Comparison of ENCODE assay signal across 1 fruit fly cellular context in genomic region chr3L:18801194-18801695, dm6.
A peak's percentile ranks its signal among the peaks of the same experiment; 100 is the strongest.
TF ChIP-seq lines count a peak whose summit lies in the region.

Gene ftz-f1 (minus strand): TSS chr3L:18801309.

TF ChIP-seq in whole organism, embryonic, 481 proteins besides CTCF, POLR2A, EP300 and RAD21 (continued from another document and continues in another):
- no peak for TF ChIP-seq pan (optimal IDR thresholded peaks at IDR 0.05; lab: Kevin White, UChicago)
- TF ChIP-seq pan (GFP tag; optimal IDR thresholded peaks at IDR 0.05 in 1 of 2, IDR thresholded peaks at IDR 0.05 in 1 of 2) = peak in 1 of 2 experiments; percentile 51
- TF ChIP-seq CG4707 (GFP tag; optimal IDR thresholded peaks at IDR 0.05; lab: Kevin White, UChicago) = peak; percentile 4
- TF ChIP-seq Ets65A (GFP tag; lab: Kevin White, UChicago) = peak; percentile 38
- peak; percentile 36 for TF ChIP-seq sqz (GFP tag; optimal IDR thresholded peaks at IDR 0.05; lab: Kevin White, UChicago)
- TF ChIP-seq Optix (GFP tag; IDR thresholded peaks at IDR 0.05; lab: Robert Waterston, UW) = 0 out of 3 replicates have a peak, but pooled peaks have one; percentile 32
- TF ChIP-seq CG30403 (GFP tag; optimal IDR thresholded peaks at IDR 0.05; lab: Kevin White, UChicago) = peak; percentile 3
- peak in 1 of 2 experiments; percentile 58 for TF ChIP-seq Trl (optimal IDR thresholded peaks at IDR 0.05; lab: Kevin White, UChicago)
- TF ChIP-seq Trl (GFP tag; optimal IDR thresholded peaks at IDR 0.05; lab: Kevin White, UChicago) = no peak
- peak; percentile 71 for TF ChIP-seq Fer1 (GFP tag; optimal IDR thresholded peaks at IDR 0.05; lab: Kevin White, UChicago)
- peak; percentile 70 for TF ChIP-seq CrebB (tag; optimal IDR thresholded peaks at IDR 0.05; lab: Kevin White, UChicago)
- peak; percentile 100 for TF ChIP-seq E2f2 (GFP tag; IDR thresholded peaks at IDR 0.05; lab: Robert Waterston, UW)
- TF ChIP-seq HLHmδ (GFP tag; optimal IDR thresholded peaks at IDR 0.05; lab: Kevin White, UChicago) = peak; percentile 31
- peak; percentile 68 for TF ChIP-seq Sry-δ (GFP tag; optimal IDR thresholded peaks at IDR 0.05; lab: Kevin White, UChicago)
- peak; percentile 93 for TF ChIP-seq CG13287 (GFP tag; IDR thresholded peaks at IDR 0.05; lab: Robert Waterston, UW; ENCODE audit: partially characterized antibody)
- TF ChIP-seq CG6854 (GFP tag; optimal IDR thresholded peaks at IDR 0.05; lab: Kevin White, UChicago) = no peak
- peak; percentile 92 for TF ChIP-seq BEAF-32 (GFP tag; optimal IDR thresholded peaks at IDR 0.05; lab: Kevin White, UChicago)
- peak; percentile 44 for TF ChIP-seq maf-S (GFP tag; optimal IDR thresholded peaks at IDR 0.05; lab: Kevin White, UChicago)
- TF ChIP-seq CG15479 (GFP tag; optimal IDR thresholded peaks at IDR 0.05; lab: Kevin White, UChicago) = no peak
- peak; percentile 100 for TF ChIP-seq ftz-f1 (GFP tag; optimal IDR thresholded peaks at IDR 0.05; lab: Kevin White, UChicago)
- TF ChIP-seq cg (GFP tag; optimal IDR thresholded peaks at IDR 0.05; lab: Kevin White, UChicago) = peak; percentile 89
- peak; percentile 38 for TF ChIP-seq trem (tag; optimal IDR thresholded peaks at IDR 0.05; lab: Kevin White, UChicago)
- TF ChIP-seq amos (GFP tag; IDR thresholded peaks at IDR 0.05; lab: Robert Waterston, UW; ENCODE audit: partially characterized antibody) = peak; percentile 93; the same call in 1 of the 2 replicates
- TF ChIP-seq CG1832 (GFP tag; optimal IDR thresholded peaks at IDR 0.05; lab: Kevin White, UChicago) = peak; percentile 84
- peak in 1 of 2 experiments; percentile 26 for TF ChIP-seq crp (GFP tag; optimal IDR thresholded peaks at IDR 0.05; lab: Kevin White, UChicago)
- TF ChIP-seq Meics (GFP tag; optimal IDR thresholded peaks at IDR 0.05; lab: Kevin White, UChicago) = no peak
- peak; percentile 42 for TF ChIP-seq stwl (tag; optimal IDR thresholded peaks at IDR 0.05; lab: Kevin White, UChicago)
- peak; percentile 92 for TF ChIP-seq CG17385 (GFP tag; optimal IDR thresholded peaks at IDR 0.05; lab: Kevin White, UChicago)
- TF ChIP-seq CG6813 (GFP tag; optimal IDR thresholded peaks at IDR 0.05; lab: Kevin White, UChicago) = peak; percentile 31
- TF ChIP-seq caup (GFP tag; optimal IDR thresholded peaks at IDR 0.05; lab: Kevin White, UChicago; ENCODE audit: severe bottlenecking) = peak; percentile 53
- peak; percentile 56 for TF ChIP-seq Myb (GFP tag; optimal IDR thresholded peaks at IDR 0.05; lab: Kevin White, UChicago)
- TF ChIP-seq CG34376 (GFP tag; optimal IDR thresholded peaks at IDR 0.05; lab: Kevin White, UChicago) = peak; percentile 90
- TF ChIP-seq Nf-YB (GFP tag; optimal IDR thresholded peaks at IDR 0.05; lab: Kevin White, UChicago) = peak; percentile 32
- peak; percentile 95 for TF ChIP-seq CG5180 (GFP tag; optimal IDR thresholded peaks at IDR 0.05; lab: Kevin White, UChicago)
- no peak for TF ChIP-seq CG31441 (GFP tag; IDR thresholded peaks at IDR 0.05; lab: Robert Waterston, UW)
- TF ChIP-seq pb (GFP tag; optimal IDR thresholded peaks at IDR 0.05; lab: Kevin White, UChicago) = no peak
- peak; percentile 95 for TF ChIP-seq crol (GFP tag; IDR thresholded peaks at IDR 0.05; lab: Robert Waterston, UW)
- TF ChIP-seq Pdp1 (GFP tag; optimal IDR thresholded peaks at IDR 0.05; lab: Kevin White, UChicago) = peak in 1 of 2 experiments; percentile 96
- TF ChIP-seq sob (GFP tag; IDR thresholded peaks at IDR 0.05; lab: Robert Waterston, UW) = peak; percentile 62; the same call in 1 of the 2 replicates
- TF ChIP-seq CG17186 (GFP tag; optimal IDR thresholded peaks at IDR 0.05; lab: Kevin White, UChicago) = peak; percentile 85
- no peak for TF ChIP-seq pum (GFP tag; optimal IDR thresholded peaks at IDR 0.05; lab: Kevin White, UChicago)
- TF ChIP-seq vvl (GFP tag; IDR thresholded peaks at IDR 0.05; lab: Robert Waterston, UW) = peak; percentile 71
- TF ChIP-seq CG8089 (GFP tag; optimal IDR thresholded peaks at IDR 0.05; lab: Kevin White, UChicago) = no peak
- TF ChIP-seq Dll (GFP tag; IDR thresholded peaks at IDR 0.05; lab: Robert Waterston, UW; ENCODE audit: partially characterized antibody) = peak; percentile 76
- no peak for TF ChIP-seq CG4617 (GFP tag; optimal IDR thresholded peaks at IDR 0.05; lab: Kevin White, UChicago; ENCODE audit: borderline replicate concordance)
- TF ChIP-seq bab2 (GFP tag; optimal IDR thresholded peaks at IDR 0.05; lab: Kevin White, UChicago) = no peak
- TF ChIP-seq sd (tag; optimal IDR thresholded peaks at IDR 0.05; lab: Kevin White, UChicago) = peak; percentile 97
- TF ChIP-seq Spps (tag; optimal IDR thresholded peaks at IDR 0.05; lab: Kevin White, UChicago) = no peak
- no peak for TF ChIP-seq CG3407 (GFP tag; optimal IDR thresholded peaks at IDR 0.05; lab: Kevin White, UChicago)
- TF ChIP-seq CG2116 (GFP tag; optimal IDR thresholded peaks at IDR 0.05; lab: Kevin White, UChicago) = peak; percentile 57
- no peak for TF ChIP-seq CG6689 (GFP tag; IDR thresholded peaks at IDR 0.05; lab: Robert Waterston, UW)
- no peak for TF ChIP-seq br (optimal IDR thresholded peaks at IDR 0.05; lab: Kevin White, UChicago)
- no peak for TF ChIP-seq eyg (GFP tag; optimal IDR thresholded peaks at IDR 0.05; lab: Kevin White, UChicago)
- TF ChIP-seq hb (GFP tag; IDR thresholded peaks at IDR 0.05; lab: Robert Waterston, UW; ENCODE audit: partially characterized antibody) = peak; percentile 54; the same call in 1 of the 3 replicates
- TF ChIP-seq Chrac-16 (GFP tag; optimal IDR thresholded peaks at IDR 0.05; lab: Kevin White, UChicago) = peak; percentile 2
- TF ChIP-seq tin (GFP tag; optimal IDR thresholded peaks at IDR 0.05; lab: Kevin White, UChicago) = peak; percentile 21
- TF ChIP-seq Dp (GFP tag; optimal IDR thresholded peaks at IDR 0.05; lab: Kevin White, UChicago) = peak; percentile 100
- TF ChIP-seq Aef1 (GFP tag; IDR thresholded peaks at IDR 0.05; lab: Robert Waterston, UW) = peak; percentile 16; the same call in 1 of the 3 replicates
- 0 out of 2 replicates have a peak, but pooled peaks have one; percentile 7 for TF ChIP-seq CG4360 (GFP tag; IDR thresholded peaks at IDR 0.05; lab: Robert Waterston, UW)
- TF ChIP-seq CG12744 (GFP tag; optimal IDR thresholded peaks at IDR 0.05; lab: Kevin White, UChicago) = peak; percentile 28
- no peak for TF ChIP-seq CG10565 (GFP tag; optimal IDR thresholded peaks at IDR 0.05; lab: Kevin White, UChicago)
- peak; percentile 89 for TF ChIP-seq pzg (GFP tag; optimal IDR thresholded peaks at IDR 0.05; lab: Kevin White, UChicago)
- peak; percentile 36 for TF ChIP-seq her (GFP tag; optimal IDR thresholded peaks at IDR 0.05; lab: Kevin White, UChicago)
- peak; percentile 14; the same call in 1 of the 2 replicates for TF ChIP-seq E2f1 (GFP tag; IDR thresholded peaks at IDR 0.05; lab: Robert Waterston, UW)
- TF ChIP-seq NC2β (GFP tag; optimal IDR thresholded peaks at IDR 0.05; lab: Kevin White, UChicago) = no peak
- TF ChIP-seq CG32532 (GFP tag; IDR thresholded peaks at IDR 0.05; lab: Robert Waterston, UW) = peak; percentile 68; the same call in 1 of the 2 replicates
- peak; percentile 25 for TF ChIP-seq salm (tag; optimal IDR thresholded peaks at IDR 0.05; lab: Kevin White, UChicago)
- peak; percentile 81 for TF ChIP-seq CG17912 (GFP tag; optimal IDR thresholded peaks at IDR 0.05; lab: Kevin White, UChicago)
- no peak for TF ChIP-seq CG11560 (tag; IDR thresholded peaks at IDR 0.05; lab: Robert Waterston, UW)
- peak; percentile 29 for TF ChIP-seq CG11398 (GFP tag; optimal IDR thresholded peaks at IDR 0.05; lab: Kevin White, UChicago)
- TF ChIP-seq aop (GFP tag; IDR thresholded peaks at IDR 0.05; lab: Robert Waterston, UW) = no peak
- TF ChIP-seq CG18599 (GFP tag; optimal IDR thresholded peaks at IDR 0.05; lab: Kevin White, UChicago) = peak; percentile 2
- no peak for TF ChIP-seq crc (GFP tag; optimal IDR thresholded peaks at IDR 0.05; lab: Kevin White, UChicago)
- peak; percentile 57 for TF ChIP-seq Hr3 (GFP tag; optimal IDR thresholded peaks at IDR 0.05; lab: Kevin White, UChicago)
- TF ChIP-seq Gug (GFP tag; IDR thresholded peaks at IDR 0.05; lab: Robert Waterston, UW) = no peak
- peak; percentile 69 for TF ChIP-seq CG8478 (optimal IDR thresholded peaks at IDR 0.05; lab: Kevin White, UChicago)
- peak; percentile 46; the same call in 1 of the 2 replicates for TF ChIP-seq Drgx (GFP tag; IDR thresholded peaks at IDR 0.05; lab: Robert Waterston, UW)
- peak; percentile 9 for TF ChIP-seq HHEX (GFP tag; optimal IDR thresholded peaks at IDR 0.05; lab: Kevin White, UChicago)
- TF ChIP-seq Rfx (GFP tag; IDR thresholded peaks at IDR 0.05; lab: Robert Waterston, UW) = peak; percentile 73
- TF ChIP-seq CG4282 (GFP tag; optimal IDR thresholded peaks at IDR 0.05; lab: Kevin White, UChicago) = peak; percentile 9
- no peak for TF ChIP-seq CG31388 (GFP tag; optimal IDR thresholded peaks at IDR 0.05; lab: Kevin White, UChicago)
- TF ChIP-seq MTF-1 (GFP tag; optimal IDR thresholded peaks at IDR 0.05; lab: Kevin White, UChicago; ENCODE audit: borderline replicate concordance) = peak; percentile 18
- TF ChIP-seq CG14965 (GFP tag; optimal IDR thresholded peaks at IDR 0.05; lab: Kevin White, UChicago; ENCODE audit: borderline replicate concordance) = no peak
- peak; percentile 71 for TF ChIP-seq gro (GFP tag; optimal IDR thresholded peaks at IDR 0.05; lab: Kevin White, UChicago)
- TF ChIP-seq Hr51 (GFP tag; optimal IDR thresholded peaks at IDR 0.05; lab: Kevin White, UChicago) = no peak
- peak; percentile 56 for TF ChIP-seq NfI (GFP tag; optimal IDR thresholded peaks at IDR 0.05; lab: Kevin White, UChicago)
- TF ChIP-seq CG7963 (GFP tag; IDR thresholded peaks at IDR 0.05; lab: Robert Waterston, UW; ENCODE audit: partially characterized antibody) = peak; percentile 64
- peak; percentile 34 for TF ChIP-seq fd64A (GFP tag; optimal IDR thresholded peaks at IDR 0.05; lab: Kevin White, UChicago)
- no peak for TF ChIP-seq fu2 (GFP tag; optimal IDR thresholded peaks at IDR 0.05; lab: Kevin White, UChicago)
- peak; percentile 32; the same call in 1 of the 3 replicates for TF ChIP-seq CG34422 (GFP tag; IDR thresholded peaks at IDR 0.05; lab: Robert Waterston, UW)
- no peak for TF ChIP-seq CG9876 (GFP tag; optimal IDR thresholded peaks at IDR 0.05; lab: Kevin White, UChicago)
- peak; percentile 80 for TF ChIP-seq ato (GFP tag; IDR thresholded peaks at IDR 0.05; lab: Robert Waterston, UW; ENCODE audit: partially characterized antibody)
- TF ChIP-seq CG12659 (GFP tag; optimal IDR thresholded peaks at IDR 0.05; lab: Kevin White, UChicago) = peak; percentile 57
- TF ChIP-seq CG12155 (GFP tag; optimal IDR thresholded peaks at IDR 0.05; lab: Kevin White, UChicago) = peak; percentile 15
- no peak for TF ChIP-seq run (tag; optimal IDR thresholded peaks at IDR 0.05; lab: Kevin White, UChicago)
- TF ChIP-seq CG13424 (tag; optimal IDR thresholded peaks at IDR 0.05; lab: Kevin White, UChicago) = no peak
- TF ChIP-seq scrt (GFP tag; optimal IDR thresholded peaks at IDR 0.05; lab: Kevin White, UChicago) = peak; percentile 25
- peak; percentile 71 for TF ChIP-seq rib (GFP tag; IDR thresholded peaks at IDR 0.05; lab: Robert Waterston, UW)
- peak; percentile 78 for TF ChIP-seq HLH4C (GFP tag; IDR thresholded peaks at IDR 0.05; lab: Robert Waterston, UW; ENCODE audit: partially characterized antibody)
- TF ChIP-seq CG8290 (GFP tag; optimal IDR thresholded peaks at IDR 0.05; lab: Kevin White, UChicago) = peak; percentile 32
- TF ChIP-seq CG8290 (tag; optimal IDR thresholded peaks at IDR 0.05; lab: Kevin White, UChicago) = peak in 1 of 2 experiments; percentile 2
- peak; percentile 91 for TF ChIP-seq B-H2 (GFP tag; optimal IDR thresholded peaks at IDR 0.05; lab: Kevin White, UChicago)
- TF ChIP-seq CG2712 (tag; optimal IDR thresholded peaks at IDR 0.05; lab: Kevin White, UChicago) = peak; percentile 38
- TF ChIP-seq Bgb (GFP tag; IDR thresholded peaks at IDR 0.05; lab: Robert Waterston, UW; ENCODE audit: partially characterized antibody) = peak; percentile 97
- TF ChIP-seq CG13775 (GFP tag; optimal IDR thresholded peaks at IDR 0.05; lab: Kevin White, UChicago) = peak; percentile 16
- peak; percentile 23 for TF ChIP-seq CG1647 (GFP tag; optimal IDR thresholded peaks at IDR 0.05; lab: Kevin White, UChicago)
- TF ChIP-seq CG9817 (tag; optimal IDR thresholded peaks at IDR 0.05; lab: Kevin White, UChicago) = peak; percentile 9
- peak; percentile 93 for TF ChIP-seq CG10321 (GFP tag; IDR thresholded peaks at IDR 0.05; lab: Robert Waterston, UW)
- peak; percentile 2 for TF ChIP-seq org-1 (GFP tag; optimal IDR thresholded peaks at IDR 0.05; lab: Kevin White, UChicago)
- TF ChIP-seq Adf1 (GFP tag; IDR thresholded peaks at IDR 0.05; lab: Robert Waterston, UW) = peak; percentile 68
- TF ChIP-seq BtbVII (GFP tag; optimal IDR thresholded peaks at IDR 0.05; lab: Kevin White, UChicago) = peak; percentile 12
- TF ChIP-seq gcm (GFP tag; optimal IDR thresholded peaks at IDR 0.05; lab: Kevin White, UChicago) = peak; percentile 68
- TF ChIP-seq Deaf1 (tag; optimal IDR thresholded peaks at IDR 0.05; lab: Kevin White, UChicago) = peak; percentile 74
- peak; percentile 15 for TF ChIP-seq lilli (GFP tag; optimal IDR thresholded peaks at IDR 0.05; lab: Kevin White, UChicago)
- peak; percentile 61; the same call in 1 of the 2 replicates for TF ChIP-seq Atf6 (GFP tag; IDR thresholded peaks at IDR 0.05; lab: Robert Waterston, UW)
- TF ChIP-seq kni (GFP tag; optimal IDR thresholded peaks at IDR 0.05; lab: Kevin White, UChicago) = peak; percentile 83
- TF ChIP-seq hbn (GFP tag; IDR thresholded peaks at IDR 0.05; lab: Robert Waterston, UW; ENCODE audit: partially characterized antibody) = peak; percentile 77
- TF ChIP-seq chm (GFP tag; IDR thresholded peaks at IDR 0.05; lab: Robert Waterston, UW) = peak; percentile 70; the same call in 1 of the 2 replicates
- TF ChIP-seq vnd (GFP tag; IDR thresholded peaks at IDR 0.05; lab: Robert Waterston, UW; ENCODE audit: partially characterized antibody) = peak; percentile 77
- 0 out of 3 replicates have a peak, but pooled peaks have one; percentile 53 for TF ChIP-seq Dbx (GFP tag; IDR thresholded peaks at IDR 0.05; lab: Robert Waterston, UW)
- TF ChIP-seq CG9797 (GFP tag; optimal IDR thresholded peaks at IDR 0.05; lab: Kevin White, UChicago) = peak; percentile 16
- TF ChIP-seq prd (optimal IDR thresholded peaks at IDR 0.05; lab: Kevin White, UChicago) = no peak
- 0 out of 3 replicates have a peak, but pooled peaks have one; percentile 11 for TF ChIP-seq prd (GFP tag; IDR thresholded peaks at IDR 0.05; lab: Robert Waterston, UW)
- TF ChIP-seq CG16779 (GFP tag; IDR thresholded peaks at IDR 0.05; lab: Robert Waterston, UW) = peak; percentile 67
- TF ChIP-seq corto (GFP tag; optimal IDR thresholded peaks at IDR 0.05; lab: Kevin White, UChicago) = peak; percentile 23
- TF ChIP-seq tgo (GFP tag; IDR thresholded peaks at IDR 0.05; lab: Robert Waterston, UW) = no peak
- TF ChIP-seq bsh (GFP tag; optimal IDR thresholded peaks at IDR 0.05; lab: Kevin White, UChicago) = no peak
